Worm (Caenorhabditis elegans) whole organism, L4/young adult: ENCODE results near the gene F40A3.7.

Experiments used
- W03F9.2 ChIP-seq: fragments of 150-350 bp; optimal IDR thresholded peaks from 2 replicates; lab custom pipeline; 2014; ENCODE audit warnings: missing biosample characterization, missing genetic modification characterization
- dao-5 ChIP-seq: sonication (generic microtip); optimal IDR thresholded peaks from 2 replicates; lab custom pipeline; 2016; ENCODE audit warnings: missing genotype, missing genetic modification characterization, moderate library complexity, missing compliant biosample characterization
- him-1 ChIP-seq: sonication (generic microtip); optimal IDR thresholded peaks from 2 replicates; lab custom pipeline; 2016; ENCODE audit warnings: missing genotype, missing genetic modification reagents, missing genetic modification characterization, missing compliant biosample characterization

- no peak for TF ChIP-seq dao-5
- no peak for TF ChIP-seq him-1 (tag; lab: Kevin White, UChicago)
- peak; percentile 59 for TF ChIP-seq W03F9.2
Observed at ce11 chrV:7853900-7854299, 45.8 kb downstream of the F40A3.7 start.
